Fruit fly (Drosophila melanogaster) whole organism, embryonic: ENCODE measurements around the gene Hrd3.

Source experiments
- Adf1 ChIP-seq: fragments of 200-800 bp; sonication (Bioruptor generic); IDR thresholded peaks from 2 replicates; pipeline ENCODE4 v1.3.6; 2022; ENCODE audit warnings: missing biosample characterization, missing genetic modification characterization
- CG11456 ChIP-seq: fragments of 200-800 bp; sonication (Bioruptor generic); IDR thresholded peaks from 3 replicates; pipeline ENCODE4 v1.3.6; 2022; ENCODE audit warnings: missing biosample characterization, missing genetic modification characterization
- CG11560 ChIP-seq: fragments of 200-800 bp; sonication (Bioruptor generic); IDR thresholded peaks from 3 replicates; pipeline ENCODE4 v1.3.6; 2022; ENCODE audit warnings: missing biosample characterization, missing genetic modification characterization
- CG12769 ChIP-seq: fragments of 200-800 bp; sonication (Bioruptor generic); optimal IDR thresholded peaks from 2 replicates; lab custom pipeline; 2019; ENCODE audit warnings: missing biosample characterization, mild to moderate bottlenecking, missing genetic modification characterization, moderate library complexity
- CG12942 ChIP-seq: fragments of 200-800 bp; sonication (Bioruptor generic); optimal IDR thresholded peaks from 3 replicates; lab custom pipeline; 2016; ENCODE audit warnings: missing biosample characterization, missing genetic modification characterization
- CG13123 ChIP-seq: fragments of 200-800 bp; sonication (Bioruptor generic); optimal IDR thresholded peaks from 2 replicates; lab custom pipeline; 2016; ENCODE audit warnings: missing biosample characterization, missing genetic modification characterization
- CG13624 ChIP-seq: fragments of 200-800 bp; sonication (Bioruptor generic); optimal IDR thresholded peaks from 2 replicates; lab custom pipeline; 2016; ENCODE audit warnings: missing biosample characterization, missing genetic modification characterization
- CG13775 ChIP-seq: fragments of 200-800 bp; sonication (Bioruptor generic); optimal IDR thresholded peaks from 3 replicates; lab custom pipeline; 2017; ENCODE audit warnings: missing biosample characterization, mild to moderate bottlenecking, missing genetic modification characterization
- CG14710 ChIP-seq: fragments of 200-800 bp; sonication (Bioruptor generic); optimal IDR thresholded peaks from 3 replicates; lab custom pipeline; 2019; ENCODE audit warnings: missing biosample characterization, mild to moderate bottlenecking, missing genetic modification characterization, moderate library complexity
- CG16813 ChIP-seq: fragments of 200-800 bp; sonication (Bioruptor generic); IDR thresholded peaks from 3 replicates; pipeline ENCODE4 v1.3.6; 2022; ENCODE audit warnings: missing biosample characterization, missing genetic modification characterization; ENCODE audit not compliant: partially characterized antibody
- CG17359 ChIP-seq: fragments of 200-800 bp; sonication (Bioruptor generic); optimal IDR thresholded peaks from 3 replicates; lab custom pipeline; 2018; ENCODE audit warnings: missing biosample characterization, mild to moderate bottlenecking, missing genetic modification characterization, moderate library complexity
- CG17361 ChIP-seq: fragments of 200-800 bp; sonication (Bioruptor generic); IDR thresholded peaks from 3 replicates; pipeline ENCODE4 v1.3.6; 2022; ENCODE audit warnings: missing biosample characterization, missing genetic modification characterization
- CG17802 ChIP-seq: fragments of 200-800 bp; sonication (Bioruptor generic); optimal IDR thresholded peaks from 2 replicates; lab custom pipeline; 2018; ENCODE audit warnings: missing biosample characterization, mild to moderate bottlenecking, missing genetic modification characterization, moderate library complexity
- CG1792 ChIP-seq: fragments of 200-800 bp; sonication (Bioruptor generic); optimal IDR thresholded peaks from 2 replicates; lab custom pipeline; 2016; ENCODE audit warnings: missing biosample characterization, missing genetic modification characterization
- CG30020 ChIP-seq: fragments of 200-800 bp; optimal IDR thresholded peaks from 2 replicates; lab custom pipeline; 2019; ENCODE audit warnings: missing biosample characterization, mild to moderate bottlenecking, missing genetic modification characterization, moderate library complexity
- CG32532 ChIP-seq: fragments of 200-800 bp; sonication (Bioruptor generic); IDR thresholded peaks from 2 replicates; pipeline ENCODE4 v1.3.6; 2022; ENCODE audit warnings: missing biosample characterization, missing genetic modification characterization
- CG3281 ChIP-seq: fragments of 200-800 bp; sonication (Bioruptor generic); optimal IDR thresholded peaks from 3 replicates; lab custom pipeline; 2017; ENCODE audit warnings: missing biosample characterization, mild to moderate bottlenecking, missing genetic modification characterization
- CG4360 ChIP-seq: fragments of 200-800 bp; sonication (Bioruptor generic); IDR thresholded peaks from 2 replicates; pipeline ENCODE4 v1.3.6; 2022; ENCODE audit warnings: missing biosample characterization, missing genetic modification characterization
- CG6854 ChIP-seq: fragments of 200-800 bp; sonication (Bioruptor generic); optimal IDR thresholded peaks from 3 replicates; lab custom pipeline; 2017; ENCODE audit warnings: missing biosample characterization, mild to moderate bottlenecking, missing genetic modification characterization
- CG8281 ChIP-seq: fragments of 200-800 bp; sonication (Bioruptor generic); optimal IDR thresholded peaks from 2 replicates; lab custom pipeline; 2018; ENCODE audit warnings: missing biosample characterization, mild to moderate bottlenecking, missing genetic modification characterization, moderate library complexity
- CG8359 ChIP-seq: fragments of 200-800 bp; sonication (Bioruptor generic); optimal IDR thresholded peaks from 2 replicates; lab custom pipeline; 2017; ENCODE audit warnings: missing biosample characterization, mild to moderate bottlenecking, missing genetic modification characterization, borderline replicate concordance
- Dp ChIP-seq: fragments of 200-800 bp; sonication (Bioruptor generic); optimal IDR thresholded peaks from 2 replicates; lab custom pipeline; 2018; ENCODE audit warnings: missing biosample characterization, mild to moderate bottlenecking, missing genetic modification characterization, moderate library complexity
- Hey ChIP-seq: fragments of 200-800 bp; sonication (Bioruptor generic); optimal IDR thresholded peaks from 3 replicates; lab custom pipeline; 2018; ENCODE audit warnings: missing biosample characterization, mild to moderate bottlenecking, missing genetic modification characterization
- Lhr ChIP-seq: fragments of 200-800 bp; sonication (Bioruptor generic); optimal IDR thresholded peaks from 3 replicates; lab custom pipeline; 2017; ENCODE audit warnings: mild to moderate bottlenecking, missing biosample characterization, missing genetic modification reagents, missing genetic modification characterization
- Opbp ChIP-seq: fragments of 200-800 bp; sonication (Bioruptor generic); IDR thresholded peaks from 3 replicates; pipeline ENCODE4 v1.3.6; 2022; ENCODE audit warnings: missing biosample characterization, missing genetic modification characterization; ENCODE audit not compliant: partially characterized antibody
- Pdp1 ChIP-seq, 2 experiments: fragments of 200-800 bp; sonication (Bioruptor generic); optimal IDR thresholded peaks; 3 replicates each; lab custom pipeline; 2016; ENCODE audit warnings: missing biosample characterization in 2 of 2, missing genetic modification characterization in 2 of 2, mild to moderate bottlenecking in 1 of 2, moderate library complexity in 1 of 2
- Poxn ChIP-seq: fragments of 200-800 bp; sonication (Bioruptor generic); IDR thresholded peaks from 2 replicates; pipeline ENCODE4 v1.3.6; 2022; ENCODE audit warnings: missing biosample characterization, missing genetic modification characterization
- Sin3A ChIP-seq: fragments of >200 bp; optimal IDR thresholded peaks from 2 replicates; lab custom pipeline; 2018
- Sox100B ChIP-seq: fragments of 200-800 bp; sonication (Bioruptor generic); optimal IDR thresholded peaks from 3 replicates; lab custom pipeline; 2018; ENCODE audit warnings: missing biosample characterization, mild to moderate bottlenecking, missing genetic modification characterization
- Sox102F ChIP-seq: fragments of 200-800 bp; sonication (Bioruptor generic); optimal IDR thresholded peaks from 2 replicates; lab custom pipeline; 2018; ENCODE audit warnings: missing biosample characterization, mild to moderate bottlenecking, missing genetic modification characterization, moderate library complexity
- Sry-δ ChIP-seq: fragments of 200-800 bp; sonication (Bioruptor generic); optimal IDR thresholded peaks from 2 replicates; lab custom pipeline; 2016; ENCODE audit warnings: missing biosample characterization, missing genetic modification characterization
- ab ChIP-seq: fragments of 200-800 bp; sonication (Bioruptor generic); optimal IDR thresholded peaks from 2 replicates; lab custom pipeline; 2016; ENCODE audit warnings: missing biosample characterization, missing genetic modification characterization
- bcd ChIP-seq: fragments of 200-800 bp; sonication (Bioruptor generic); optimal IDR thresholded peaks from 2 replicates; lab custom pipeline; 2017; ENCODE audit warnings: missing biosample characterization, mild to moderate bottlenecking, missing genetic modification characterization
- caup ChIP-seq: fragments of 200-800 bp; sonication (Bioruptor generic); optimal IDR thresholded peaks from 3 replicates; lab custom pipeline; 2017; ENCODE audit warnings: missing biosample characterization, mild to moderate bottlenecking, missing genetic modification characterization, moderate library complexity; ENCODE audit not compliant: severe bottlenecking
- dan ChIP-seq: fragments of 200-800 bp; sonication (Bioruptor generic); IDR thresholded peaks from 2 replicates; pipeline ENCODE4 v1.3.6; 2022; ENCODE audit warnings: missing biosample characterization, missing genetic modification characterization
- dati ChIP-seq: fragments of 200-800 bp; sonication (Bioruptor generic); IDR thresholded peaks from 2 replicates; pipeline ENCODE4 v1.3.6; 2022; ENCODE audit warnings: missing biosample characterization, missing genetic modification characterization
- dmrt11E ChIP-seq: fragments of 200-800 bp; sonication (Bioruptor generic); optimal IDR thresholded peaks from 3 replicates; lab custom pipeline; 2018; ENCODE audit warnings: missing biosample characterization, mild to moderate bottlenecking, missing genetic modification characterization, moderate library complexity
- dmrt99B ChIP-seq: fragments of 200-800 bp; sonication (Bioruptor generic); optimal IDR thresholded peaks from 2 replicates; lab custom pipeline; 2018; ENCODE audit warnings: missing biosample characterization, mild to moderate bottlenecking, missing genetic modification characterization, moderate library complexity
- dysf ChIP-seq: fragments of 200-800 bp; sonication (Bioruptor generic); IDR thresholded peaks from 3 replicates; pipeline ENCODE4 v1.3.6; 2022; ENCODE audit warnings: missing biosample characterization, missing genetic modification characterization
- fd96Cb ChIP-seq: fragments of 200-800 bp; sonication (Bioruptor generic); optimal IDR thresholded peaks from 2 replicates; lab custom pipeline; 2018; ENCODE audit warnings: missing biosample characterization, mild to moderate bottlenecking, missing genetic modification characterization, moderate library complexity
- fru ChIP-seq: fragments of >200 bp; optimal IDR thresholded peaks from 2 replicates; lab custom pipeline; 2017
- gt ChIP-seq: fragments of 200-800 bp; sonication (Bioruptor generic); IDR thresholded peaks from 2 replicates; pipeline ENCODE4 v1.3.6; 2022; ENCODE audit warnings: missing biosample characterization, missing genetic modification characterization
- kni ChIP-seq: fragments of 200-800 bp; sonication (Bioruptor generic); optimal IDR thresholded peaks from 3 replicates; lab custom pipeline; 2017; ENCODE audit warnings: mild to moderate bottlenecking, missing biosample characterization, missing genetic modification reagents, missing genetic modification characterization
- knrl ChIP-seq: fragments of 200-800 bp; sonication (Bioruptor generic); IDR thresholded peaks from 3 replicates; pipeline ENCODE4 v1.3.6; 2022; ENCODE audit warnings: missing biosample characterization, missing genetic modification characterization; ENCODE audit not compliant: partially characterized antibody
- mam ChIP-seq: fragments of 200-800 bp; sonication (Bioruptor generic); optimal IDR thresholded peaks from 3 replicates; lab custom pipeline; 2016; ENCODE audit warnings: missing biosample characterization, missing genetic modification characterization
- pum ChIP-seq: fragments of 200-800 bp; sonication (Bioruptor generic); optimal IDR thresholded peaks from 2 replicates; lab custom pipeline; 2016; ENCODE audit warnings: missing biosample characterization, missing genetic modification characterization
- schlank ChIP-seq: fragments of 200-800 bp; sonication (Bioruptor generic); optimal IDR thresholded peaks from 2 replicates; lab custom pipeline; 2018; ENCODE audit warnings: missing biosample characterization, mild to moderate bottlenecking, missing genetic modification characterization
- so ChIP-seq: fragments of 200-800 bp; sonication (Bioruptor generic); IDR thresholded peaks from 3 replicates; pipeline ENCODE4 v1.3.6; 2022; ENCODE audit warnings: missing biosample characterization, missing genetic modification characterization
- wdn ChIP-seq: fragments of 200-800 bp; sonication (Bioruptor generic); IDR thresholded peaks from 2 replicates; pipeline ENCODE4 v1.3.6; 2022; ENCODE audit warnings: missing biosample characterization, missing genetic modification characterization
- zen2 ChIP-seq: fragments of 200-800 bp; sonication (Bioruptor generic); IDR thresholded peaks from 3 replicates; pipeline ENCODE4 v1.3.6; 2022; ENCODE audit warnings: missing biosample characterization, missing genetic modification characterization; ENCODE audit not compliant: partially characterized antibody

The Hrd3 gene

DNA sequence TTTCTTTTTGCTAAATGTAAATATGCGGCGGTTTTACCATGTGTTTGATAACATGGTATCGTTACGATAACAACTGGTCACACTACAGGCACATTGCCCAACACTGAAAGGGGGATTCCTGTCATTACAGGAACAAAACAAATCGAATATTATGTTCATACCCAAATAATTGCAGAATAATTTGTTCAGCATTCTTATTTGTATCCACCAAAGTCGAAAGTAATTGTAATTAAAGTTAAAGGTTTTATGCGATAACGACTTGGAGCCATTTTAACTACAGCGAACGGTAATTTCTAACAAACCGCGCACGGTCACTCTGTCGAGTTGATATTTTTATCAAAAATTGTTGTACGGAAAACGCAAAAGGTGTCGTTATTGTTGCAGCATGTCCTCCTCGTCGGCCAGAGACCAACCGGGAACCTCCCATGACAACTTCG lies 9.1 kb upstream of the Hrd3 start, which contains the start of the genes CG10214 and CG10375 (continued):
- TF ChIP-seq kni (GFP tag; lab: Kevin White, UChicago) (peak; percentile 23), Adf1 (no peak; the same call in 1 of the 2 replicates), so (GFP tag; lab: Robert Waterston, UW) (no peak), CG11456 (GFP tag; lab: Robert Waterston, UW) (no peak), bcd (GFP tag; lab: Kevin White, UChicago) (peak; percentile 64), Sry-δ (GFP tag; lab: Kevin White, UChicago) (peak; percentile 78), ab (GFP tag; lab: Kevin White, UChicago) (peak; percentile 46), CG11560 (tag; lab: Robert Waterston, UW) (peak; percentile 81; the same call in 2 of the 3 replicates), CG4360 (GFP tag; lab: Robert Waterston, UW) (no peak), CG13624 (GFP tag; lab: Kevin White, UChicago) (peak; percentile 89), caup (peak; percentile 70), CG17802 (peak; percentile 35), CG32532 (GFP tag; lab: Robert Waterston, UW) (peak; percentile 59; the same call in 1 of the 2 replicates), pum (peak; percentile 78), CG13123 (GFP tag; lab: Kevin White, UChicago) (peak; percentile 53), gt (GFP tag; lab: Robert Waterston, UW) (no peak), CG13775 (GFP tag; lab: Kevin White, UChicago) (peak; percentile 62), CG16813 (GFP tag; lab: Robert Waterston, UW) (peak; percentile 50), fd96Cb (tag; lab: Kevin White, UChicago) (peak; percentile 26), dmrt99B (peak; percentile 46), CG14710 (peak; percentile 88), CG17361 (GFP tag; lab: Robert Waterston, UW) (peak; percentile 79), CG1792 (GFP tag; lab: Kevin White, UChicago) (peak; percentile 79), CG8359 (no peak), Poxn (GFP tag; lab: Robert Waterston, UW) (no peak), Opbp (peak; percentile 7; the same call in 1 of the 3 replicates), fru (lab: Kevin White, UChicago) (no peak), CG12942 (GFP tag; lab: Kevin White, UChicago) (peak; percentile 76), dmrt11E (tag; lab: Kevin White, UChicago) (peak; percentile 64), Lhr (GFP tag; lab: Kevin White, UChicago) (peak; percentile 53), Sox102F (GFP tag; lab: Kevin White, UChicago) (peak; percentile 68), schlank (tag; lab: Kevin White, UChicago) (peak; percentile 30), knrl (GFP tag; lab: Robert Waterston, UW) (peak; percentile 49; the same call in 1 of the 3 replicates), Dp (GFP tag; lab: Kevin White, UChicago) (peak; percentile 49), Hey (tag; lab: Kevin White, UChicago) (no peak), dan (GFP tag; lab: Robert Waterston, UW) (no peak), CG12769 (no peak), CG8281 (tag; lab: Kevin White, UChicago) (no peak), zen2 (no peak), dysf (GFP tag; lab: Robert Waterston, UW) (peak; percentile 64), dati (GFP tag; lab: Robert Waterston, UW) (no peak), CG6854 (GFP tag; lab: Kevin White, UChicago) (peak; percentile 28), mam (GFP tag; lab: Kevin White, UChicago) (peak; percentile 87), Sin3A (lab: Kevin White, UChicago) (peak; percentile 93), CG17359 (tag; lab: Kevin White, UChicago) (peak; percentile 67), Pdp1 (GFP tag; optimal IDR thresholded peaks at IDR 0.05; lab: Kevin White, UChicago) (peak; percentile 81 to 96), CG3281 (GFP tag; lab: Kevin White, UChicago) (peak; percentile 70), wdn (peak; percentile 52; the same call in 1 of the 2 replicates), CG30020 (tag; lab: Kevin White, UChicago) (peak; percentile 75), Sox100B (GFP tag; lab: Kevin White, UChicago) (peak; percentile 49)
